Fruit fly (Drosophila melanogaster): ENCODE data around the gene bsk.
A peak's percentile ranks its signal among the peaks of the same experiment; 100 is the strongest.

bsk gene

DNA sequence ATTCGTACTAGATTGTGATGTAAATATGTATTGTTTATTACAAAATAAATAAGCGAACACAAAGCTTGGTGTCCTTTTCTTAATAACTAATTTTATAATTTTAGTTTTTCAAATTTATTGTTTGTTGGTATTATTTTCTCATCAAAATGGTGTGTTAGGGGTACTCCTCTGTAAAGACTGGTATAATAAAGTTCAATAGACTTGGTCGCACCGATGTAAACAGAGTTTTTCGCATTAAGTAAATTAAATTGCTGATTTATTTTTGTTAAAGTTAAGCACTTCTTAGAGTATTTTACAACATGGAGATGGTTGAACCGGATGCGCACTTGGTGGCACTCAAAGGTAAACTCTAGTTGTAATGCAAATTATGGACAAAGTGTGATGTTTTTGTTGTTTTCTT is 16.2 kb upstream of the bsk start, which contains the start of gene CG4953:
Gene CG4953 (plus strand): TSS at position 193 of the 400 bp plus-strand sequence.
- TF ChIP-seq CG17801 (GFP tag; optimal IDR thresholded peaks at IDR 0.05; ENCODE audit: partially characterized antibody): no peak

DNA sequence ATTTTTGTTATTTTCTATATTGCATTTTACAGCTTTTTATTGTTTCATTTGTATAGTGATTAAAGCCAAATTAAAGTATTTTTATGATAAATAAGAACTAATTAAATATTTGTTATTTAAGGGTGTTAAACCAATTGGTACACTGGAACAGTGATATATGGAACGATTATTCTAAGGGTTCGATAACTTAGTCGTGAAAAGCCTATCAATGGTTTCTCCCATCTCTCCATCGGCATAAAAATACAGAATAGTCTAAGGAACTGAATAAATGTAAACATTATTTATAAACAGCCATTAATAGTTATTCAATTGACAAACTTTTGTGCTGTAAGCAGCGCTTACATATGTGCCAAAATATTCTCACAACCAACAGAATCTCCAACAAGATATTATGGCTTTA is 14.8 kb upstream of the bsk start, which contains the start of gene Mob3:
Gene Mob3 (plus strand): TSS at position 208 of the 400 bp plus-strand sequence.
- peak; percentile 21 for TF ChIP-seq CG17801 (GFP tag; optimal IDR thresholded peaks at IDR 0.05; ENCODE audit: partially characterized antibody)

DNA sequence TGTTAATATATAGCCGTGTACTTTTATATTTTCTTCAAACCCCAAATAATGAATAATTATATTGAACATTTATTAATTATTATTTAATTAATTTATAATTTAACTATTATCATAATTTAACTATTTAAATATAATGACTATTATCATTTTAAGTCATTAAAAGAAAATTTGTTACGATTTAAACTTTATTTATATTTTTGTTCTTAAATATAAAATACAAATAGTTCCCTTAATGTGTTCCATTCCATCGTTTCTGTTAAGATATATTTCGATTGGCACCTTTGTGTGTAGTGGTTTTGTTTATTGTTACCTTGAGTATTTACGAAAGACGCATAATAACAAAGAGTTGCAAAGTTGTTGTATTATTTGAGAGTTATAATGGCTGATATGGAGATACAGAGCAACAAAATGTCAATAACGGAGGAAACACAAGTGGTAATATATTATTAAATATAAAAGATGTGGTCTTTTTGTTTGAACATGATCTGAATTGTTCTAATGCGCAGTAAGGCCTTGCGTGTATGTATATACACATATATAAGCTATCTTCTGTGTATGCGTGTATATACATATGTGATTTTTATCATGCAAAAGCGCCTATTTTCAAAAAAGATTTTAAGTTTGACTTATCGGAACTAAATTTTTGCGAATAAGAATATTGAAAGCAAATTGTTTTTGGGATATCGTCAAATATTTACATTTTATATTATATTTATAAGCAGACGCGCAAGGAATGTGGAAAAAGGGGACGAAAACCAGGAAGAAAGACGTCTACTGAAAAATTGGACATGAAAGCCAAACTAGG is 13.7 kb upstream of the bsk start, which contains the start of gene REPTOR-BP:
Gene REPTOR-BP (plus strand): TSS at position 296 of the 805 bp plus-strand sequence.
- no peak for TF ChIP-seq CG17801 (GFP tag; optimal IDR thresholded peaks at IDR 0.05; ENCODE audit: partially characterized antibody)

DNA sequence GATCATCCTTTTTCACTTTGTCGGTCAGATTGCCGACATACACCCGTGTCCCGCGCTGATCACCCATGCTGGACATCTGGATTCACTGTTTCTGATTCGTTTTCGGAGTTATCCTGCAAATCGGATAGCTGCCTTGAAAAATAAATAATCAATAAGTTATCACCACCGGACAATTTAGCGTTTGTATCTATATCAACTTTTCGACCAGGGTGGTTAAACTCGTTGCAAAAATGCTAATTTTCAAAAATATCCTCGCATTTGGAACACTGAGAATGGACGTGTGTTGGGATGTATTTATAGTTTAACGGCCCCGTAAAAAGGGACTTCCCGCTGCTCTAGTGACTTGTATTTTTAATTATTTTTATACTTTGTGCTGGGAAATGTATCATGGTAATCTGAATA is 13.0 kb upstream of the bsk start, which contains the start of gene Rsf1:
Gene Rsf1 (minus strand): TSS at position 212 of the 402 bp plus-strand sequence.
- TF ChIP-seq CG17801 (GFP tag; optimal IDR thresholded peaks at IDR 0.05; ENCODE audit: partially characterized antibody): no peak

dm6 chr2L:10261774-10262173 is 11.5 kb upstream of the bsk start:
- TF ChIP-seq CG17801 (GFP tag; optimal IDR thresholded peaks at IDR 0.05; ENCODE audit: partially characterized antibody): no peak

DNA sequence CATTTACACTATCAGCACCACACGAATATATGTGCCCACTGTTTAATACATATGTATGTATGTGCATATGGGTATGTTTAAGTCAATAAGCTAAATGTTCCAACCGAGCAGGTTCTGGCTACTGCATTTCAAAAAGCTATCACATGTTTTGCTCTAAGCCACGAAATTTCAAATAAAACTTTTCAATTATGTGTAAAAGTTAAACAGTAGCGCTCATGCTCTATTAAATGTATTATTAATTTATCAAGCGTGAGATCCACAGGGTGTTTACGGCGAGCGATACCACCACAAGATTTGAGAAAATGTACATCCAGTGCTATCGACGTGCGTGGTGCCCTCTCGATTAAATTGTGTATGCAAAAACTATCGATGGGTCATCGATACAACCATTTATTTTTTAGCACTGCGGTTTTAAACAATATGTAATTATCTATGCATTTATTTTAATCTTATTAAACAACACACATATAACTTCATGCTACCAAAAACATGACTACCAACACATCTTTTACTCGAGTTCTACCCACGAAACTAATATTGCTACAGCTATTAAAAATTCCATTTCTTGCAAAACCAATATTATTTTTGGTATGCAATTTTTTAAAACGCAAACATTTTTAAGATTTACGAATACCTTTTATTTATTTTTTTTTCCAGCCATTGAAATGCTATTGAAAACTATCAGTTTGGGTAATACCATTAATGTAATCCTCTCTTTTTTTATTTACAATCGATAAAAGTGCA is 10.6 kb upstream of the bsk start, which contains the start of gene Pten:
Gene Pten (minus strand): TSS at position 300 of the 744 bp plus-strand sequence.
- TF ChIP-seq CG17801 (GFP tag; optimal IDR thresholded peaks at IDR 0.05; ENCODE audit: partially characterized antibody): peak; percentile 26

- no peak for TF ChIP-seq CG17801 (GFP tag; optimal IDR thresholded peaks at IDR 0.05; ENCODE audit: partially characterized antibody)
These were observed 9.9 kb upstream of the bsk start for dm6 chr2L:10259960-10260749.

DNA sequence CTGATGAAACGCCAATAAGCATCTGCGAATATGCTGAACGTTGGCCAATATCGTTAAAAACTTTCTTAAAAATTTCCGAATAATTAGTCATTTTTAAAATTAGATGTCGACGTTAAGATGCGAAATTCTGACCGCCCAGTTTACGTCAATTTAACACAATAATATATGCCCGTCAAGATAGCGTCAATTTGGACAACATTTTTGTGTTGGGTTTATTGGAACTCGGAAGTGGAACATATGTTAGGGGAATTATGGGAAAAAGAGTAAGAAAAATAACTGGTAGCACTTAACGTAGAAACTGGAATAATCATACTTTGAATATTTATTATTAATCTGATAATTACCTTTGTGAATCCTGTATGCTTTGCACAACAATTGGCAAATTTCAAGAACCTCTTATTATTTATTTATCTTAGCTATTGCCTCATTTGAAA is 5.4 kb upstream of the bsk start, which contains the start of gene CG5676:
Gene CG5676 (minus strand): TSS at position 167 of the 434 bp plus-strand sequence.
- TF ChIP-seq CG17801 (GFP tag; optimal IDR thresholded peaks at IDR 0.05; ENCODE audit: partially characterized antibody): peak; percentile 11

dm6 chr2L:10251592-10251991 is 1.3 kb upstream of the bsk start, which contains the start of gene Ror:
Gene Ror, plus strand, starts transcription at chr2L:10251843.
- TF ChIP-seq CG17801 (GFP tag; optimal IDR thresholded peaks at IDR 0.05; ENCODE audit: partially characterized antibody): no peak

dm6 chr2L:10249655-10250202 is 572 bp downstream of the bsk start:
- no peak for TF ChIP-seq CG17801 (GFP tag; optimal IDR thresholded peaks at IDR 0.05; ENCODE audit: partially characterized antibody)

DNA sequence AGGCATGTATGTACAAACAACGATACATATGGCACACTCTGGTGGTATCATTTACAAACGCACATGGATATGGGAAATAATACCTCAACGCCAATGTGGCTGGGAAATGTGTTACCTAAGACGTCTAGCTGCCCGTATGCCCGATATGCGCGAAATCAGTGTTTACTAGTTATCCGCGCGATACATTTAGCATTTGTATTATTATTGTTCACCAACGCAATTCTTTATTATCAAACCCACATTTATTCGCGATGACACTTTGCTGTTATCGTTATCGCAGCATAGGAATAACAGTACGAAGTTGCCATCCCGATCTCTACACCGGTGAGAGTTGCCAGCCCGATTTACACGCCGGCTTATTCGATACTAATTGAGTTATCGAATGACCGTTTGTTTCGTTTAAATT is 3.5 kb downstream of the bsk start, which contains the start of gene chico:
Gene chico (minus strand): TSS at position 294 of the 406 bp plus-strand sequence.
- no peak for TF ChIP-seq CG17801 (GFP tag; optimal IDR thresholded peaks at IDR 0.05; ENCODE audit: partially characterized antibody)

DNA sequence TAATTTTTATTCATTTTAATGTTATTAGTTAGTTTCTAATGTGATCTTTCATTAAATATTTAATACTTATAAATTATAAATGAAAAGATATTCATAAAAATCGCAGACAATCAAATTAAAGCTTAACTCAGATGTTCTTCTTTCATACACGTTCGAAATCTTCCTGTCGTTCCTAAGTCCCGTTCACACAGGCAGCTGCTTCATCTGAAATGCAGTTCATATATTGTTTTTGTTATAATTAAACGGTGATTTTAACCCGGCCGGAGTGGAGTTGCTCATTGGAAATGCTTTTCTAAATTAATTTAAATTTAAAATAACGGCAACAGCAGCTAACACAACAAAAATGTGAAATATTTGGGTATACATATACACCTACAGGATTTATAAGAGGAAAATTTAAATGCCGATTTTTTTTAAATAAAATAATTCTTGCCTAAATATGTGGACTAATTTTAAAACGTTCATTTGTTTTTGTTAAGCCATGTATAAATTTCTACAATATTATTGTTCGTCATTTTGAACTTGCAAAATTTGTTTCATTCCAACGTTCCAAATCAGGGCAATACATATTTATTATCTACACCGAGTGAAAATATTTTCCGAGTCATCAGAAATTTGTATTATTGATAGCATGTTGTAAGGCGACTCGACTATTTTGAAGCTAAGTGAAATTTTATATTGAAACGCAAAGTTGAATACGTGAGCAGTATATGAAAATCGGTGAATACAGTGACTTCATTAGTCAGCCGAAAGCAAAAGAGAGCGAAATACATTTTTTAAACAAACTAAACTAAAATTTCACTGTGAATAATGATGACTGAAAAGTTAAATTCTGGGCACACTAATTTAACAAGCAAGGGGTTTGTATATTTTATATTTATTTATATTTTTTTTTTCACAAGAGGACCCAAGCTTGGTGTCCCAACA is 11.3 kb downstream of the bsk start, which contains the start of gene me31B:
Gene me31B (plus strand): TSS at position 616 of the 927 bp plus-strand sequence.
- TF ChIP-seq CG17801 (GFP tag; optimal IDR thresholded peaks at IDR 0.05; ENCODE audit: partially characterized antibody): peak; percentile 26

All from ovary, adult (tissue).